Fruit fly (Drosophila melanogaster) whole organism, embryonic: ENCODE measurements around the gene CG32202.

Experiments
- B-H1 ChIP-seq: fragments of 200-800 bp; sonication (Bioruptor generic); IDR thresholded peaks from 3 replicates; pipeline ENCODE4 v1.3.6; 2022; ENCODE audit warnings: missing biosample characterization, missing genetic modification characterization
- Bdp1 ChIP-seq: fragments of 200-800 bp; sonication (Bioruptor generic); optimal IDR thresholded peaks from 3 replicates; lab custom pipeline; 2016; ENCODE audit warnings: missing biosample characterization, missing genetic modification characterization
- CG11695 ChIP-seq: fragments of 200-800 bp; sonication (Bioruptor generic); IDR thresholded peaks from 3 replicates; pipeline ENCODE4 v1.3.6; 2022; ENCODE audit warnings: missing biosample characterization, missing genetic modification characterization
- CG13894 ChIP-seq: fragments of 200-800 bp; sonication (Bioruptor generic); optimal IDR thresholded peaks from 3 replicates; lab custom pipeline; 2018; ENCODE audit warnings: missing biosample characterization, mild to moderate bottlenecking, missing genetic modification characterization, moderate library complexity
- CG14014 ChIP-seq: fragments of 200-800 bp; sonication (Bioruptor generic); IDR thresholded peaks from 2 replicates; pipeline ENCODE4 v1.3.6; 2022; ENCODE audit warnings: missing biosample characterization, missing genetic modification characterization
- CG15011 ChIP-seq: fragments of 200-800 bp; sonication (Bioruptor generic); optimal IDR thresholded peaks from 3 replicates; lab custom pipeline; 2018; ENCODE audit warnings: missing biosample characterization, mild to moderate bottlenecking, missing genetic modification characterization
- CG1602 ChIP-seq: fragments of 200-800 bp; sonication (Bioruptor generic); optimal IDR thresholded peaks from 3 replicates; lab custom pipeline; 2016; ENCODE audit warnings: missing biosample characterization, missing genetic modification characterization
- CG17829 ChIP-seq: fragments of 200-800 bp; optimal IDR thresholded peaks from 2 replicates; lab custom pipeline; 2019; ENCODE audit warnings: missing biosample characterization, mild to moderate bottlenecking, missing genetic modification characterization, moderate library complexity
- CG18011 ChIP-seq: fragments of 200-800 bp; sonication (Bioruptor generic); optimal IDR thresholded peaks from 2 replicates; lab custom pipeline; 2017; ENCODE audit warnings: missing biosample characterization, missing genetic modification characterization, mild to moderate bottlenecking, moderate library complexity, missing genotype
- CG31224 ChIP-seq: fragments of 200-800 bp; sonication (Bioruptor generic); IDR thresholded peaks from 2 replicates; pipeline ENCODE4 v1.3.6; 2022; ENCODE audit warnings: missing biosample characterization, missing genetic modification characterization
- CG4617 ChIP-seq: fragments of 200-800 bp; sonication (Bioruptor generic); optimal IDR thresholded peaks from 3 replicates; lab custom pipeline; 2016; ENCODE audit warnings: missing biosample characterization, missing genetic modification characterization, borderline replicate concordance
- CG4707 ChIP-seq: fragments of 200-800 bp; sonication (Bioruptor generic); optimal IDR thresholded peaks from 2 replicates; lab custom pipeline; 2018; ENCODE audit warnings: missing biosample characterization, mild to moderate bottlenecking, missing genetic modification characterization, moderate library complexity
- CG4730 ChIP-seq: fragments of 200-800 bp; sonication (Bioruptor generic); IDR thresholded peaks from 2 replicates; pipeline ENCODE4 v1.3.6; 2022; ENCODE audit warnings: missing biosample characterization, missing genetic modification characterization
- CG4854 ChIP-seq: fragments of 200-800 bp; sonication (Bioruptor generic); optimal IDR thresholded peaks from 2 replicates; lab custom pipeline; 2016; ENCODE audit warnings: missing biosample characterization, missing genetic modification characterization, inconsistent platforms
- CG7271 ChIP-seq: fragments of 200-800 bp; sonication (Bioruptor generic); optimal IDR thresholded peaks from 2 replicates; lab custom pipeline; 2018; ENCODE audit warnings: missing biosample characterization, mild to moderate bottlenecking, missing genetic modification characterization, moderate library complexity
- CG7839 ChIP-seq: fragments of 200-800 bp; sonication (Bioruptor generic); optimal IDR thresholded peaks from 3 replicates; lab custom pipeline; 2018; ENCODE audit warnings: missing biosample characterization, mild to moderate bottlenecking, missing genetic modification characterization, moderate library complexity
- CG8359 ChIP-seq: fragments of 200-800 bp; sonication (Bioruptor generic); optimal IDR thresholded peaks from 2 replicates; lab custom pipeline; 2017; ENCODE audit warnings: missing biosample characterization, mild to moderate bottlenecking, missing genetic modification characterization, borderline replicate concordance
- CG8478 ChIP-seq: fragments of >200 bp; optimal IDR thresholded peaks from 2 replicates; lab custom pipeline; 2018
- CG9876 ChIP-seq: fragments of 200-800 bp; sonication (Bioruptor generic); optimal IDR thresholded peaks from 2 replicates; lab custom pipeline; 2016; ENCODE audit warnings: missing biosample characterization, missing genetic modification characterization
- Dip3 ChIP-seq: fragments of 200-800 bp; sonication (Bioruptor generic); optimal IDR thresholded peaks from 3 replicates; lab custom pipeline; 2016; ENCODE audit warnings: missing biosample characterization, missing genetic modification characterization
- Doc2 ChIP-seq: fragments of 200-800 bp; sonication (Bioruptor generic); IDR thresholded peaks from 2 replicates; pipeline ENCODE4 v1.3.6; 2022; ENCODE audit warnings: missing biosample characterization, missing genetic modification characterization
- Dp ChIP-seq: fragments of 200-800 bp; sonication (Bioruptor generic); optimal IDR thresholded peaks from 2 replicates; lab custom pipeline; 2018; ENCODE audit warnings: missing biosample characterization, mild to moderate bottlenecking, missing genetic modification characterization, moderate library complexity
- ERR ChIP-seq: fragments of 200-800 bp; sonication (Bioruptor generic); optimal IDR thresholded peaks from 2 replicates; lab custom pipeline; 2016; ENCODE audit warnings: missing biosample characterization, missing genetic modification characterization
- Gsc ChIP-seq: fragments of 200-800 bp; sonication (Bioruptor generic); IDR thresholded peaks from 2 replicates; pipeline ENCODE4 v1.3.6; 2022; ENCODE audit warnings: missing biosample characterization, missing genetic modification characterization
- Hr78 ChIP-seq, 2 experiments: fragments of 200-800 bp in 1 of 2; fragments of >200 bp in 1 of 2; sonication (Bioruptor generic) in 1 of 2; optimal IDR thresholded peaks; 2 replicates each; lab custom pipeline; 2017 to 2019; ENCODE audit warnings: missing biosample characterization in 2 of 2, missing genetic modification characterization in 2 of 2, mild to moderate bottlenecking in 1 of 2, moderate library complexity in 1 of 2
- Jarid2 ChIP-seq: fragments of 200-800 bp; sonication (Bioruptor generic); optimal IDR thresholded peaks from 3 replicates; lab custom pipeline; 2017; ENCODE audit warnings: mild to moderate bottlenecking, missing biosample characterization, missing genetic modification reagents, missing genetic modification characterization
- Meics ChIP-seq: fragments of 200-800 bp; sonication (Bioruptor generic); optimal IDR thresholded peaks from 2 replicates; lab custom pipeline; 2017; ENCODE audit warnings: missing biosample characterization, mild to moderate bottlenecking, missing genetic modification characterization
- Nf-YC ChIP-seq: fragments of 200-800 bp; optimal IDR thresholded peaks from 3 replicates; lab custom pipeline; 2019; ENCODE audit warnings: missing biosample characterization, mild to moderate bottlenecking, missing genetic modification characterization, moderate library complexity
- Oaz ChIP-seq: fragments of 200-800 bp; sonication (Bioruptor generic); IDR thresholded peaks from 2 replicates; pipeline ENCODE4 v1.3.6; 2022; ENCODE audit warnings: missing biosample characterization, missing genetic modification characterization
- Side ChIP-seq: fragments of 200-800 bp; sonication (Bioruptor generic); optimal IDR thresholded peaks from 2 replicates; lab custom pipeline; 2016; ENCODE audit warnings: missing biosample characterization, missing genetic modification characterization
- bowl ChIP-seq: fragments of 200-800 bp; sonication (Bioruptor generic); IDR thresholded peaks from 2 replicates; pipeline ENCODE4 v1.3.6; 2022; ENCODE audit warnings: missing biosample characterization, missing genetic modification characterization
- cg ChIP-seq: fragments of 200-800 bp; sonication (Bioruptor generic); optimal IDR thresholded peaks from 3 replicates; lab custom pipeline; 2019; ENCODE audit warnings: missing biosample characterization, mild to moderate bottlenecking, missing genetic modification characterization, moderate library complexity
- chif ChIP-seq, 2 experiments: fragments of 200-800 bp; sonication (Bioruptor generic); optimal IDR thresholded peaks; 3 replicates each; lab custom pipeline; 2016; ENCODE audit warnings: missing biosample characterization in 2 of 2, missing genetic modification characterization in 2 of 2
- corto ChIP-seq: fragments of 200-800 bp; sonication (Bioruptor generic); optimal IDR thresholded peaks from 2 replicates; lab custom pipeline; 2016; ENCODE audit warnings: missing biosample characterization, mild to moderate bottlenecking, missing genetic modification characterization, moderate library complexity
- danr ChIP-seq: fragments of 200-800 bp; sonication (Bioruptor generic); IDR thresholded peaks from 2 replicates; pipeline ENCODE4 v1.3.6; 2022; ENCODE audit warnings: missing biosample characterization, missing genetic modification characterization
- disco-r ChIP-seq: fragments of 200-800 bp; sonication (Bioruptor generic); optimal IDR thresholded peaks from 2 replicates; lab custom pipeline; 2016; ENCODE audit warnings: missing biosample characterization, missing genetic modification characterization
- fd96Cb ChIP-seq: fragments of 200-800 bp; sonication (Bioruptor generic); optimal IDR thresholded peaks from 2 replicates; lab custom pipeline; 2018; ENCODE audit warnings: missing biosample characterization, mild to moderate bottlenecking, missing genetic modification characterization, moderate library complexity
- ftz-f1 ChIP-seq: fragments of 200-800 bp; sonication (Bioruptor generic); optimal IDR thresholded peaks from 2 replicates; lab custom pipeline; 2016; ENCODE audit warnings: missing biosample characterization, missing genetic modification characterization
- grau ChIP-seq: fragments of 200-800 bp; optimal IDR thresholded peaks from 3 replicates; lab custom pipeline; 2019; ENCODE audit warnings: missing biosample characterization, mild to moderate bottlenecking, missing genetic modification characterization, moderate library complexity
- ken ChIP-seq: fragments of 200-800 bp; sonication (Bioruptor generic); IDR thresholded peaks from 3 replicates; pipeline ENCODE4 v1.3.6; 2022; ENCODE audit warnings: missing biosample characterization, missing genetic modification characterization
- lmd ChIP-seq: fragments of 200-800 bp; sonication (Bioruptor generic); IDR thresholded peaks from 2 replicates; pipeline ENCODE4 v1.3.6; 2022; ENCODE audit warnings: missing biosample characterization, missing genetic modification characterization
- lola ChIP-seq, 3 experiments: fragments of >200 bp in 2 of 3; fragments of 200-800 bp in 1 of 3; sonication (Bioruptor generic) in 1 of 3; optimal IDR thresholded peaks; 2 replicates each; lab custom pipeline; 2017 to 2019; ENCODE audit warnings: missing biosample characterization in 3 of 3, missing genetic modification characterization in 3 of 3, mild to moderate bottlenecking in 1 of 3, moderate library complexity in 1 of 3
- peb ChIP-seq: fragments of 200-800 bp; sonication (Bioruptor generic); IDR thresholded peaks from 2 replicates; pipeline ENCODE4 v1.3.6; 2022; ENCODE audit warnings: missing biosample characterization, missing genetic modification characterization
- prd ChIP-seq, 3 experiments: fragments of >200 bp in 2 of 3; fragments of 200-800 bp in 1 of 3; sonication (Bioruptor generic) in 1 of 3; optimal IDR thresholded peaks in 2 of 3; IDR thresholded peaks in 1 of 3; 2 replicates in 2 of 3; 3 replicates in 1 of 3; pipeline versions ENCODE4 v1.3.6 to Lab custom; 2017 to 2022; ENCODE audit warnings: missing biosample characterization in 1 of 3, missing genetic modification characterization in 1 of 3
- pros ChIP-seq: fragments of 200-800 bp; sonication (Bioruptor generic); optimal IDR thresholded peaks from 3 replicates; lab custom pipeline; 2019; ENCODE audit warnings: missing biosample characterization, mild to moderate bottlenecking, missing genetic modification characterization, moderate library complexity
- repo ChIP-seq: fragments of 200-800 bp; sonication (Bioruptor generic); optimal IDR thresholded peaks from 2 replicates; lab custom pipeline; 2016; ENCODE audit warnings: missing biosample characterization, missing genetic modification characterization
- sd ChIP-seq: fragments of 200-800 bp; sonication (Bioruptor generic); optimal IDR thresholded peaks from 3 replicates; lab custom pipeline; 2018; ENCODE audit warnings: missing biosample characterization, mild to moderate bottlenecking, missing genetic modification characterization, moderate library complexity
- vnd ChIP-seq: fragments of 200-800 bp; sonication (Bioruptor generic); IDR thresholded peaks from 3 replicates; pipeline ENCODE4 v1.3.6; 2022; ENCODE audit warnings: missing biosample characterization, missing genetic modification characterization; ENCODE audit not compliant: partially characterized antibody
- wdn ChIP-seq: fragments of 200-800 bp; sonication (Bioruptor generic); IDR thresholded peaks from 2 replicates; pipeline ENCODE4 v1.3.6; 2022; ENCODE audit warnings: missing biosample characterization, missing genetic modification characterization
- wek ChIP-seq: fragments of 200-800 bp; sonication (Bioruptor generic); optimal IDR thresholded peaks from 3 replicates; lab custom pipeline; 2018; ENCODE audit warnings: missing biosample characterization, mild to moderate bottlenecking, missing genetic modification characterization, moderate library complexity

CG32202 gene

DNA sequence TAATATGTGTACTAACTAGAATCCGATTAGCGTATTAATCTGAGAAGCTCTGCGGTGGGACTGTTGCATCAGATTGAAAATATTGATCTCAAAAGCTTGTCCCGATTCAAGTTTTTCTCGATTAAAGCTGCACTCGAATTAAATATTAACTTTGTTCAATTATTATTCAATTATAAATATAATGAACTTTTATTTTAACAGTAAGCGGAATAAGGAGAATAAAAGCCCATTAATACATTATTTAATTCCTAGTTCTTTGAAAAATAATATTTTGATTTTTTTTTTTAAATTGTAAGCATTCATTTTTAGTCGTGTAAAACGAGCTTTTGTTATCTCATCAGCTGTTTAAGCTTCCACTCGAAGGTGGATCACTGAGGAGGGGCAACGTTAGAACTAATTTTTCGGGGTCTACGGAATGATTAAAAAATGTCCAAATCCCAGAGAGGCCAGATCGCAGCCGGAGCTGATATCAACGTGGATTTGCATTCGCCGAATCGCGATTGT is 6.6 kb upstream of the CG32202 start, which contains the start of the genes GNBP2 and GNBP1 (continued):
- TF ChIP-seq CG7271 (tag; lab: Kevin White, UChicago): no peak
- TF ChIP-seq Meics (GFP tag; lab: Kevin White, UChicago): peak; percentile 75
- TF ChIP-seq CG4617 (GFP tag; lab: Kevin White, UChicago): no peak
- TF ChIP-seq Side (GFP tag; lab: Kevin White, UChicago): no peak
- no peak for TF ChIP-seq disco-r (GFP tag; lab: Kevin White, UChicago)
- no peak for TF ChIP-seq CG4854 (GFP tag; lab: Kevin White, UChicago)
- TF ChIP-seq vnd: no peak
- no peak for TF ChIP-seq sd (tag; lab: Kevin White, UChicago)
- TF ChIP-seq grau: peak; percentile 44
- TF ChIP-seq CG15011: no peak
- TF ChIP-seq Oaz (GFP tag; lab: Robert Waterston, UW): peak; percentile 44; the same call in 1 of the 2 replicates
- TF ChIP-seq CG4707 (GFP tag; lab: Kevin White, UChicago): no peak
- TF ChIP-seq ken (GFP tag; lab: Robert Waterston, UW): no peak
- no peak for TF ChIP-seq Dp (GFP tag; lab: Kevin White, UChicago)
- TF ChIP-seq corto: peak; percentile 13
- TF ChIP-seq bowl (GFP tag; lab: Robert Waterston, UW): no peak
- peak; percentile 70 for TF ChIP-seq lmd (GFP tag; lab: Robert Waterston, UW)
- TF ChIP-seq ftz-f1 (GFP tag; lab: Kevin White, UChicago): no peak
- no peak for TF ChIP-seq ERR (GFP tag; lab: Kevin White, UChicago)
- TF ChIP-seq CG11695 (GFP tag; lab: Robert Waterston, UW): peak; percentile 70; the same call in 2 of the 3 replicates
- TF ChIP-seq CG14014 (GFP tag; lab: Robert Waterston, UW): peak; percentile 41; the same call in 1 of the 2 replicates
- no peak for TF ChIP-seq pros (GFP tag; lab: Kevin White, UChicago)
- TF ChIP-seq peb (GFP tag; lab: Robert Waterston, UW): peak; percentile 32; the same call in 1 of the 2 replicates
- peak in 1 of 3 experiments; percentile 20 for TF ChIP-seq lola (GFP tag; optimal IDR thresholded peaks at IDR 0.05; lab: Kevin White, UChicago)
- TF ChIP-seq CG8478 (lab: Kevin White, UChicago): no peak
- TF ChIP-seq CG7839 (tag; lab: Kevin White, UChicago): peak; percentile 78
- no peak for TF ChIP-seq Jarid2
- TF ChIP-seq CG18011 (GFP tag; lab: Kevin White, UChicago): no peak
- TF ChIP-seq Gsc (GFP tag; lab: Robert Waterston, UW): no peak
- peak; percentile 32; the same call in 2 of the 3 replicates for TF ChIP-seq B-H1
- TF ChIP-seq Dip3 (GFP tag; lab: Kevin White, UChicago): no peak
- no peak for TF ChIP-seq CG13894 (tag; lab: Kevin White, UChicago)
- TF ChIP-seq repo (GFP tag; lab: Kevin White, UChicago): no peak
- no peak for TF ChIP-seq CG8359
- TF ChIP-seq Nf-YC (tag; lab: Kevin White, UChicago): no peak
- peak; percentile 39 for TF ChIP-seq CG4730 (GFP tag; lab: Robert Waterston, UW)
- TF ChIP-seq cg (GFP tag; lab: Kevin White, UChicago): no peak
- no peak for TF ChIP-seq prd (optimal IDR thresholded peaks at IDR 0.05; lab: Kevin White, UChicago)
- peak; percentile 57; the same call in 2 of the 3 replicates for TF ChIP-seq prd (GFP tag; IDR thresholded peaks at IDR 0.05; lab: Robert Waterston, UW)
- TF ChIP-seq wdn (GFP tag; lab: Robert Waterston, UW): no peak
- TF ChIP-seq Bdp1 (GFP tag; lab: Kevin White, UChicago): no peak
- no peak for TF ChIP-seq CG1602 (GFP tag; lab: Kevin White, UChicago)
- peak; percentile 56 for TF ChIP-seq fd96Cb (tag; lab: Kevin White, UChicago)
- no peak for TF ChIP-seq chif (GFP tag; optimal IDR thresholded peaks at IDR 0.05; lab: Kevin White, UChicago)
- TF ChIP-seq Doc2 (GFP tag; lab: Robert Waterston, UW): no peak
- TF ChIP-seq CG9876 (GFP tag; lab: Kevin White, UChicago): no peak
- no peak for TF ChIP-seq wek (GFP tag; lab: Kevin White, UChicago)
- peak; percentile 42 for TF ChIP-seq CG17829 (tag; lab: Kevin White, UChicago)
- TF ChIP-seq danr (GFP tag; lab: Robert Waterston, UW): peak; percentile 58; the same call in 1 of the 2 replicates
- TF ChIP-seq CG31224 (GFP tag; lab: Robert Waterston, UW): no peak
- no peak for TF ChIP-seq Hr78 (GFP tag; optimal IDR thresholded peaks at IDR 0.05; lab: Kevin White, UChicago)
